Worm (Caenorhabditis elegans) whole organism, L4 larva: ENCODE data around the gene gcy-4.

ENCODE experiments used
- F37D6.2 ChIP-seq: sonication (generic microtip); optimal IDR thresholded peaks from 2 replicates; lab custom pipeline; 2016; ENCODE audit warnings: mild to moderate bottlenecking, missing genetic modification characterization, missing compliant biosample characterization
- F44E2.7 ChIP-seq: fragments of 200-800 bp; sonication (Bioruptor generic); IDR thresholded peaks from 2 replicates; pipeline ENCODE4 v2.1.2; 2022; ENCODE audit warnings: missing genetic modification characterization, missing compliant biosample characterization
- F49E8.2 ChIP-seq: sonication (generic microtip); optimal IDR thresholded peaks from 2 replicates; lab custom pipeline; 2016; ENCODE audit warnings: missing compliant biosample characterization, mild to moderate bottlenecking, missing genetic modification characterization, borderline replicate concordance
- Y48G9A.11 ChIP-seq: fragments of 200-800 bp; sonication (Bioruptor generic); IDR thresholded peaks from 2 replicates; pipeline ENCODE4 v1.3.6; 2022; ENCODE audit warnings: missing genetic modification reagents, missing genetic modification characterization, missing compliant biosample characterization
- ZK546.5 ChIP-seq, 2 experiments: sonication (generic microtip); optimal IDR thresholded peaks; 2 replicates each; lab custom pipeline; 2017; ENCODE audit warnings: missing biosample characterization in 2 of 2, missing genetic modification characterization in 2 of 2
- ama-1 ChIP-seq: fragments of 150-350 bp; optimal IDR thresholded peaks from 2 replicates; lab custom pipeline; 2014; ENCODE audit warnings: inconsistent platforms, mixed read lengths
- ceh-32 ChIP-seq: sonication (generic microtip); optimal IDR thresholded peaks from 2 replicates; lab custom pipeline; 2016; ENCODE audit warnings: mild to moderate bottlenecking, missing genetic modification characterization, missing compliant biosample characterization; ENCODE audit not compliant: poor library complexity
- ceh-82 ChIP-seq: sonication (generic microtip); optimal IDR thresholded peaks from 2 replicates; lab custom pipeline; 2017; ENCODE audit warnings: missing biosample characterization, missing genetic modification characterization
- daf-8 ChIP-seq: fragments of 200-800 bp; sonication (Bioruptor generic); IDR thresholded peaks from 2 replicates; pipeline ENCODE4 v1.3.6; 2022; ENCODE audit warnings: missing genetic modification characterization, missing compliant biosample characterization
- dmd-6 ChIP-seq: fragments of 200-800 bp; sonication (Bioruptor generic); IDR thresholded peaks from 2 replicates; pipeline ENCODE4 v1.3.6; 2022; ENCODE audit warnings: missing genetic modification reagents, missing genetic modification characterization, missing compliant biosample characterization
- dmd-9 ChIP-seq: fragments of 200-800 bp; sonication (Bioruptor generic); IDR thresholded peaks from 2 replicates; pipeline ENCODE4 v1.3.6; 2022; ENCODE audit warnings: missing genetic modification reagents, missing genetic modification characterization, missing compliant biosample characterization
- dpl-1 ChIP-seq: fragments of 150-350 bp; optimal IDR thresholded peaks from 2 replicates; lab custom pipeline; 2014; ENCODE audit warnings: missing biosample characterization, missing genetic modification reagents, missing genetic modification characterization
- egl-27 ChIP-seq: sonication (generic microtip); optimal IDR thresholded peaks from 3 replicates; lab custom pipeline; 2017; ENCODE audit warnings: missing biosample characterization, missing genetic modification reagents, missing genetic modification characterization
- egl-43 ChIP-seq: fragments of 200-800 bp; sonication (Bioruptor generic); IDR thresholded peaks from 2 replicates; pipeline ENCODE4 v1.3.6; 2022; ENCODE audit warnings: missing genetic modification reagents, missing genetic modification characterization, missing compliant biosample characterization
- gei-8 ChIP-seq: fragments of 200-800 bp; sonication (Bioruptor generic); optimal IDR thresholded peaks from 2 replicates; lab custom pipeline; 2018; ENCODE audit warnings: mild to moderate bottlenecking, missing genetic modification characterization, missing compliant biosample characterization
- hif-1 ChIP-seq, 2 experiments: sonication (generic microtip); optimal IDR thresholded peaks; 2 replicates each; lab custom pipeline; 2016 to 2017; ENCODE audit warnings: missing compliant biosample characterization in 2 of 2, missing genetic modification characterization in 2 of 2, missing genetic modification reagents in 2 of 2, missing genotype in 2 of 2, mild to moderate bottlenecking in 1 of 2
- hlh-11 ChIP-seq: fragments of 200-800 bp; sonication (Bioruptor generic); optimal IDR thresholded peaks from 2 replicates; lab custom pipeline; 2018; ENCODE audit warnings: mild to moderate bottlenecking, missing genetic modification characterization, missing compliant biosample characterization
- lim-7 ChIP-seq: fragments of 200-800 bp; sonication (Bioruptor generic); IDR thresholded peaks from 2 replicates; pipeline ENCODE4 v1.3.6; 2022; ENCODE audit warnings: missing genetic modification characterization, missing compliant biosample characterization
- lin-39 ChIP-seq: fragments of 150-350 bp; optimal IDR thresholded peaks from 2 replicates; lab custom pipeline; 2014; ENCODE audit warnings: missing biosample characterization, missing genetic modification reagents, missing genetic modification characterization
- lir-3 ChIP-seq: sonication (generic microtip); optimal IDR thresholded peaks from 2 replicates; lab custom pipeline; 2016; ENCODE audit warnings: mild to moderate bottlenecking, missing genetic modification characterization, missing compliant biosample characterization
- madf-5 ChIP-seq, 2 experiments: fragments of 200-800 bp; sonication (Bioruptor generic); IDR thresholded peaks; 2 replicates each; pipeline ENCODE4 v1.3.6; 2022; ENCODE audit warnings: missing compliant biosample characterization in 2 of 2, missing genetic modification characterization in 2 of 2
- madf-9 ChIP-seq: fragments of 200-800 bp; sonication (Bioruptor generic); conservative IDR thresholded peaks from 2 replicates; pipeline ENCODE4 v1.3.6; 2022; ENCODE audit warnings: missing genetic modification reagents, missing genetic modification characterization, missing compliant biosample characterization
- mep-1 ChIP-seq: fragments of 150-350 bp; sonication (generic microtip); optimal IDR thresholded peaks from 3 replicates; lab custom pipeline; 2014; ENCODE audit warnings: missing biosample characterization, missing genetic modification characterization
- mes-2 ChIP-seq: sonication (generic microtip); optimal IDR thresholded peaks from 2 replicates; lab custom pipeline; 2016; ENCODE audit warnings: missing genotype, mild to moderate bottlenecking, missing genetic modification characterization, missing compliant biosample characterization; ENCODE audit not compliant: poor library complexity, severe bottlenecking
- mxl-2 ChIP-seq: fragments of 200-800 bp; sonication (Bioruptor generic); conservative IDR thresholded peaks from 2 replicates; pipeline ENCODE4 v1.3.6; 2022; ENCODE audit warnings: missing genetic modification reagents, missing genetic modification characterization, missing compliant biosample characterization
- nhr-25 ChIP-seq: sonication (generic microtip); optimal IDR thresholded peaks from 2 replicates; lab custom pipeline; 2017; ENCODE audit warnings: missing genetic modification characterization, mild to moderate bottlenecking, missing compliant biosample characterization, antibody characterized with exemption, moderate library complexity, borderline replicate concordance; ENCODE audit not compliant: insufficient read depth
- nhr-42 ChIP-seq: fragments of 200-800 bp; sonication (Bioruptor generic); IDR thresholded peaks from 2 replicates; pipeline ENCODE4 v1.3.6; 2022; ENCODE audit warnings: missing genetic modification characterization, missing compliant biosample characterization
- nhr-76 ChIP-seq: fragments of 150-350 bp; optimal IDR thresholded peaks from 2 replicates; lab custom pipeline; 2014; ENCODE audit warnings: missing biosample characterization, missing genetic modification characterization
- php-3 ChIP-seq: fragments of 200-800 bp; sonication (Bioruptor generic); IDR thresholded peaks from 2 replicates; pipeline ENCODE4 v1.3.6; 2022; ENCODE audit warnings: missing genetic modification reagents, missing genetic modification characterization, missing compliant biosample characterization
- pqm-1 ChIP-seq: sonication (generic microtip); optimal IDR thresholded peaks from 2 replicates; lab custom pipeline; 2017; ENCODE audit warnings: missing biosample characterization, missing genetic modification characterization
- saeg-2 ChIP-seq: fragments of 200-800 bp; sonication (Bioruptor generic); IDR thresholded peaks from 2 replicates; pipeline ENCODE4 v1.3.6; 2022; ENCODE audit warnings: missing genetic modification reagents, missing genetic modification characterization, missing compliant biosample characterization
- set-16 ChIP-seq: fragments of 200-800 bp; sonication (Bioruptor generic); IDR thresholded peaks from 2 replicates; pipeline ENCODE4 v1.3.6; 2022; ENCODE audit warnings: missing genetic modification reagents, missing genetic modification characterization, missing compliant biosample characterization
- tag-97 ChIP-seq: fragments of 200-800 bp; sonication (Bioruptor generic); IDR thresholded peaks from 2 replicates; pipeline ENCODE4 v1.3.6; 2022; ENCODE audit warnings: missing genetic modification characterization, missing compliant biosample characterization
- unc-39 ChIP-seq: sonication (generic microtip); optimal IDR thresholded peaks from 2 replicates; lab custom pipeline; 2017; ENCODE audit warnings: missing biosample characterization, missing genetic modification characterization
- unc-62 ChIP-seq, 3 experiments: fragments of 150-350 bp in 1 of 3; sonication (generic microtip); optimal IDR thresholded peaks in 2 of 3; peaks in 1 of 3; 1 replicate in 1 of 3; 2 replicates in 2 of 3; lab custom pipeline; 2014 to 2017; ENCODE audit warnings: missing biosample characterization in 3 of 3, missing genetic modification characterization in 3 of 3, missing genetic modification reagents in 3 of 3, missing genotype in 1 of 3
- zip-2 ChIP-seq: fragments of 150-350 bp; optimal IDR thresholded peaks from 2 replicates; lab custom pipeline; 2014; ENCODE audit warnings: missing biosample characterization, missing genetic modification characterization

gcy-4 gene

DNA sequence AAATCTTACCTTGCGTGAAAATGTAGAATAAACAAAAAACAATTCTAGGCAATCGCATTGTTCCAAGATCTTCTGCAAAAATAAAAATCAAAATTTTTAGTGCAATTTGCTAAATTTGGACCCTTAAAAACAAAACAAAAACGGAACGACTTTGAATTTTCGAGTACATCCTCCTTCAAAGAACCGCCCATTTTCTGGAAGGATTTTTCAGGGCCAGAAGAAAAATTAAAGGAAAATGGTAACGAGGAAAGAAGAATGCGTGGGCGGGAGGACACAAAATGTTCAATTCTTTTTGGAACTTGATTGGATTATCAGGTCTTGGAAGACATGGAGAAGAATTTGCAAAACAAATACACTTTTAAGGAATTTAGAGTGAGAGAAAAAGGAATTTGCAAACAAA lies 37.5 kb downstream of the gcy-4 start, which contains the start of gene F54B3.4:
Gene F54B3.4 (minus strand): TSS at position 101 of the 400 bp plus-strand sequence.
- TF ChIP-seq egl-43 (GFP tag; lab: Robert Waterston, UW) (no peak), daf-8 (no peak), pqm-1 (tag; lab: Kevin White, UChicago) (no peak), egl-27 (tag; lab: Kevin White, UChicago) (no peak), madf-5 (GFP tag; IDR thresholded peaks at IDR 0.05; lab: Robert Waterston, UW) (no peak), nhr-76 (tag; lab: Kevin White, UChicago) (no peak), ZK546.5 (tag; optimal IDR thresholded peaks at IDR 0.05; lab: Kevin White, UChicago) (no peak), Y48G9A.11 (GFP tag; lab: Robert Waterston, UW) (no peak), mep-1 (tag; lab: Kevin White, UChicago) (no peak), tag-97 (no peak), hif-1 (tag; optimal IDR thresholded peaks at IDR 0.05; lab: Kevin White, UChicago) (no peak), lim-7 (GFP tag; lab: Robert Waterston, UW) (no peak), dpl-1 (GFP tag; lab: Kevin White, UChicago) (no peak), F37D6.2 (tag; lab: Kevin White, UChicago) (no peak), nhr-25 (no peak), lir-3 (no peak), mes-2 (no peak), lin-39 (tag; lab: Kevin White, UChicago) (no peak)

DNA sequence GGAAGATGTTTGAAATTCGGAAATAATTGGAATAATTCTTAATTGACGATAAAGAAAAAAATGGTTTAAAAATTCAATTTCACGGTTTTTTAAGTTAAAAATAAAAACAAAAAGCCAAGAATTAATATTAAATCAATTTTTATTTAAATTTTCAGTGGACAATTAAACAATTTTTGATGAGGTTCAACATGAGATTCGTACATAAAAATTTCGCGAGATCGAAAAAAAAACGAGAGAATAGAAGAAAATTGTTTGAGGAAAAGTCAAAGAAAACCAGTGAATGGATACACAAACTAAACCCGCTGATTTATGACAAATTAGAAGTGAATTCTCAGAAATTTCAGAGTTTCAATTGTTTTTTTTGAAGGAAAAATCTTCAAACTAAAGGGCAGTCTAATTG lies 38.6 kb downstream of the gcy-4 start, which contains the start of gene F54B3.2:
Gene F54B3.2 (minus strand): TSS at position 101 of the 400 bp plus-strand sequence.
- TF ChIP-seq ceh-82 (tag; lab: Kevin White, UChicago) (no peak), F37D6.2 (tag; lab: Kevin White, UChicago) (no peak), madf-9 (GFP tag; lab: Robert Waterston, UW) (no peak), ama-1 (no peak), php-3 (no peak), dmd-9 (no peak), set-16 (no peak), dmd-6 (GFP tag; lab: Robert Waterston, UW) (no peak), nhr-42 (GFP tag; lab: Robert Waterston, UW) (no peak), egl-43 (GFP tag; lab: Robert Waterston, UW) (no peak), F49E8.2 (tag; lab: Kevin White, UChicago) (no peak), zip-2 (no peak), ceh-32 (no peak), hlh-11 (no peak), daf-8 (no peak), lir-3 (no peak), mes-2 (no peak), F44E2.7 (GFP tag; lab: Robert Waterston, UW) (no peak), saeg-2 (GFP tag; lab: Robert Waterston, UW) (no peak)

DNA sequence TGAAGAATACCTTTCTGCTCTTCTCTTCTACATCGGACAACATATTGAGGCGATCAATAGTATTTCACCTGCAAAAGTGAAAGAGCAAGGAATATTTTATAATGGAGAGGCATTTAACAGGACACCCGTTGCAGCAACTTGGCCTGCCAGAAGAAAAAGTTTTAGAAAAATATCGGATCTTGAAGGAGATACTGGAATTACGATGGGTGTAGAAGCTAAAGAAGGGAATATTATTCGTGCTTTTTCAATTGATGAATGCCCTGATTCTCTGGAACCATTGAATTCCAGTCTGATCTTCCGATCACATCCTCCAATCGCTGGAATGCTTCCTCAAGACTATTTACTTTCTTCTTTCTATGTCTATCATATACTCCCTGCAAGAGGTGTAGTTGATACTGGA lies 47.4 kb downstream of the gcy-4 start:
- TF ChIP-seq unc-39 = no peak
- peak in 1 of 2 experiments; percentile 95 for TF ChIP-seq unc-62 (GFP tag; optimal IDR thresholded peaks at IDR 0.05 in 1 of 2; lab: Kevin White, UChicago)
- TF ChIP-seq unc-62 (tag; optimal IDR thresholded peaks at IDR 0.05; lab: Kevin White, UChicago) = no peak
- TF ChIP-seq mxl-2 (GFP tag; lab: Robert Waterston, UW) = no peak
- TF ChIP-seq gei-8 (GFP tag; lab: Kevin White, UChicago) = no peak
- TF ChIP-seq, all 104 proteins: peak for 1
